Worm (Caenorhabditis elegans) whole organism, young adult: ENCODE results near the gene ceh-24.

ENCODE experiments used
- B0035.1 ChIP-seq: sonication (generic microtip); optimal IDR thresholded peaks from 2 replicates; lab custom pipeline; 2016; ENCODE audit warnings: missing genetic modification characterization, mild to moderate bottlenecking, missing compliant biosample characterization, missing genotype, missing genetic modification reagents
- F49E8.2 ChIP-seq: sonication (generic microtip); optimal IDR thresholded peaks from 3 replicates; lab custom pipeline; 2017; ENCODE audit warnings: missing genetic modification characterization, mild to moderate bottlenecking, missing compliant biosample characterization, antibody characterized with exemption, moderate library complexity; ENCODE audit not compliant: insufficient read depth
- F52B5.7 ChIP-seq: sonication (generic microtip); optimal IDR thresholded peaks from 2 replicates; lab custom pipeline; 2016; ENCODE audit warnings: mild to moderate bottlenecking, missing genetic modification characterization, missing compliant biosample characterization
- F55B11.4 ChIP-seq: sonication (generic microtip); optimal IDR thresholded peaks from 2 replicates; lab custom pipeline; 2016; ENCODE audit warnings: missing compliant biosample characterization, missing genetic modification characterization, borderline replicate concordance; ENCODE audit not compliant: insufficient read depth
- F57A8.1 ChIP-seq: fragments of 200-800 bp; sonication (Bioruptor generic); optimal IDR thresholded peaks from 2 replicates; lab custom pipeline; 2018; ENCODE audit warnings: mild to moderate bottlenecking, missing genetic modification characterization, moderate library complexity, missing compliant biosample characterization
- F57C9.4 ChIP-seq: sonication (generic microtip); optimal IDR thresholded peaks from 2 replicates; lab custom pipeline; 2017; ENCODE audit warnings: mild to moderate bottlenecking, missing genetic modification characterization, missing compliant biosample characterization
- K12H6.12 ChIP-seq: fragments of 200-800 bp; sonication (Bioruptor generic); optimal IDR thresholded peaks from 2 replicates; lab custom pipeline; 2018; ENCODE audit warnings: mild to moderate bottlenecking, missing genetic modification characterization, missing compliant biosample characterization
- T26A5.8 ChIP-seq: sonication (generic microtip); optimal IDR thresholded peaks from 2 replicates; lab custom pipeline; 2016; ENCODE audit warnings: missing genetic modification characterization, missing compliant biosample characterization
- Y56A3A.18 ChIP-seq: fragments of 200-800 bp; sonication (Bioruptor generic); IDR thresholded peaks from 2 replicates; pipeline ENCODE4 v1.3.6; 2022; ENCODE audit warnings: missing genetic modification reagents, missing genetic modification characterization, missing compliant biosample characterization
- ZK185.1 ChIP-seq: sonication (generic microtip); optimal IDR thresholded peaks from 2 replicates; lab custom pipeline; 2016; ENCODE audit warnings: mild to moderate bottlenecking, missing genetic modification characterization, missing compliant biosample characterization; ENCODE audit not compliant: poor library complexity, severe bottlenecking
- ama-1 ChIP-seq, 3 experiments: fragments of 150-350 bp in 1 of 3; sonication (generic microtip) in 2 of 3; optimal IDR thresholded peaks; 2 replicates each; lab custom pipeline; 2014 to 2018; ENCODE audit warnings: missing biosample characterization in 2 of 3, missing genetic modification characterization in 2 of 3, missing genetic modification reagents in 2 of 3
- aptf-2 ChIP-seq: fragments of 200-800 bp; sonication (Bioruptor generic); conservative IDR thresholded peaks from 2 replicates; pipeline ENCODE4 v1.3.6; 2022; ENCODE audit warnings: missing genetic modification reagents, missing genetic modification characterization, missing compliant biosample characterization
- aptf-3 ChIP-seq: fragments of 200-800 bp; sonication (Bioruptor generic); IDR thresholded peaks from 2 replicates; pipeline ENCODE4 v1.3.6; 2022; ENCODE audit warnings: missing genetic modification characterization, missing compliant biosample characterization
- attf-3 ChIP-seq: fragments of 200-800 bp; sonication (Bioruptor generic); conservative IDR thresholded peaks from 2 replicates; pipeline ENCODE4 v1.3.6; 2022; ENCODE audit warnings: missing genetic modification reagents, missing genetic modification characterization, missing compliant biosample characterization
- bed-2 ChIP-seq: fragments of 200-800 bp; sonication (Bioruptor generic); IDR thresholded peaks from 2 replicates; pipeline ENCODE4 v1.3.6; 2022; ENCODE audit warnings: missing genetic modification reagents, missing genetic modification characterization, missing compliant biosample characterization
- cebp-1 ChIP-seq, 2 experiments: fragments of 200-800 bp in 1 of 2; sonication (Bioruptor generic) in 1 of 2; sonication (generic microtip) in 1 of 2; IDR thresholded peaks in 1 of 2; optimal IDR thresholded peaks in 1 of 2; 2 replicates each; pipeline versions ENCODE4 v1.3.6 to Lab custom; 2017 to 2022; ENCODE audit warnings: missing compliant biosample characterization in 2 of 2, missing genetic modification characterization in 2 of 2, mild to moderate bottlenecking in 1 of 2, missing genetic modification reagents in 1 of 2, moderate library complexity in 1 of 2
- cebp-2 ChIP-seq: fragments of 200-800 bp; sonication (Bioruptor generic); IDR thresholded peaks from 2 replicates; pipeline ENCODE4 v1.3.6; 2022; ENCODE audit warnings: missing genetic modification characterization, missing compliant biosample characterization
- ceh-27 ChIP-seq: fragments of 200-800 bp; sonication (Bioruptor generic); optimal IDR thresholded peaks from 2 replicates; lab custom pipeline; 2018; ENCODE audit warnings: mild to moderate bottlenecking, missing genetic modification characterization, moderate library complexity, missing compliant biosample characterization
- ceh-58 ChIP-seq: fragments of 200-800 bp; sonication (Bioruptor generic); IDR thresholded peaks from 2 replicates; pipeline ENCODE4 v1.3.6; 2022; ENCODE audit warnings: missing genetic modification characterization, missing compliant biosample characterization
- chd-7 ChIP-seq: sonication (generic microtip); optimal IDR thresholded peaks from 2 replicates; lab custom pipeline; 2016; ENCODE audit warnings: mild to moderate bottlenecking, missing genetic modification characterization, moderate library complexity, missing compliant biosample characterization
- efl-1 ChIP-seq: fragments of 150-350 bp; optimal IDR thresholded peaks from 2 replicates; lab custom pipeline; 2014; ENCODE audit warnings: missing biosample characterization, missing genetic modification reagents, missing genetic modification characterization
- egl-44 ChIP-seq: fragments of 200-800 bp; sonication (Bioruptor generic); IDR thresholded peaks from 2 replicates; pipeline ENCODE4 v1.3.6; 2022; ENCODE audit warnings: missing genetic modification reagents, missing genetic modification characterization, missing compliant biosample characterization
- fkh-3 ChIP-seq: sonication (generic microtip); optimal IDR thresholded peaks from 2 replicates; lab custom pipeline; 2016; ENCODE audit warnings: mild to moderate bottlenecking, missing genetic modification characterization, missing compliant biosample characterization
- lsl-1 ChIP-seq: fragments of 200-800 bp; sonication (Bioruptor generic); optimal IDR thresholded peaks from 2 replicates; lab custom pipeline; 2018; ENCODE audit warnings: mild to moderate bottlenecking, missing genetic modification characterization, moderate library complexity, missing compliant biosample characterization
- madf-8 ChIP-seq: fragments of 200-800 bp; sonication (Bioruptor generic); conservative IDR thresholded peaks from 2 replicates; pipeline ENCODE4 v1.3.6; 2022; ENCODE audit warnings: missing genetic modification reagents, missing genetic modification characterization, missing compliant biosample characterization
- mxl-1 ChIP-seq: sonication (generic microtip); optimal IDR thresholded peaks from 2 replicates; lab custom pipeline; 2016; ENCODE audit warnings: missing genetic modification characterization, missing compliant biosample characterization
- nfya-1 ChIP-seq: sonication (generic microtip); optimal IDR thresholded peaks from 2 replicates; lab custom pipeline; 2017; ENCODE audit warnings: antibody characterized with exemption, missing compliant biosample characterization, missing genetic modification characterization, borderline replicate concordance; ENCODE audit not compliant: insufficient read depth
- nhr-120 ChIP-seq: fragments of 200-800 bp; sonication (Bioruptor generic); IDR thresholded peaks from 2 replicates; pipeline ENCODE4 v1.3.6; 2022; ENCODE audit warnings: missing genetic modification characterization, missing compliant biosample characterization
- nhr-179 ChIP-seq: sonication (generic microtip); optimal IDR thresholded peaks from 2 replicates; lab custom pipeline; 2016; ENCODE audit warnings: mild to moderate bottlenecking, missing genetic modification characterization, missing compliant biosample characterization
- pha-4 ChIP-seq: fragments of 150-350 bp; sonication (generic microtip); optimal IDR thresholded peaks from 2 replicates; lab custom pipeline; 2014; ENCODE audit warnings: missing biosample characterization, missing genetic modification reagents, missing genetic modification characterization
- repo-1 ChIP-seq: sonication (generic microtip); optimal IDR thresholded peaks from 2 replicates; lab custom pipeline; 2017; ENCODE audit warnings: mild to moderate bottlenecking, missing genetic modification characterization, missing compliant biosample characterization
- snpc-1.1 ChIP-seq: sonication (generic microtip); optimal IDR thresholded peaks from 2 replicates; lab custom pipeline; 2017; ENCODE audit warnings: missing genetic modification characterization, mild to moderate bottlenecking, missing compliant biosample characterization, antibody characterized with exemption, moderate library complexity, missing genotype, missing genetic modification reagents; ENCODE audit not compliant: insufficient read depth
- snpc-1.3 ChIP-seq: sonication (generic microtip); optimal IDR thresholded peaks from 2 replicates; lab custom pipeline; 2017; ENCODE audit warnings: missing genetic modification characterization, mild to moderate bottlenecking, missing compliant biosample characterization, antibody characterized with exemption, moderate library complexity, missing genotype, missing genetic modification reagents; ENCODE audit not compliant: insufficient read depth
- somi-1 ChIP-seq: fragments of 200-800 bp; sonication (Bioruptor generic); optimal IDR thresholded peaks from 2 replicates; lab custom pipeline; 2018; ENCODE audit warnings: mild to moderate bottlenecking, missing genetic modification characterization, missing compliant biosample characterization
- tlf-1 ChIP-seq: fragments of 200-800 bp; sonication (Bioruptor generic); optimal IDR thresholded peaks from 2 replicates; lab custom pipeline; 2018; ENCODE audit warnings: mild to moderate bottlenecking, missing genetic modification characterization, missing compliant biosample characterization
- unc-130 ChIP-seq: sonication (generic microtip); optimal IDR thresholded peaks from 2 replicates; lab custom pipeline; 2016; ENCODE audit warnings: missing genetic modification reagents, missing genetic modification characterization, missing compliant biosample characterization
- unc-62 ChIP-seq: fragments of 150-350 bp; optimal IDR thresholded peaks from 2 replicates; lab custom pipeline; 2014; ENCODE audit warnings: missing biosample characterization, missing genetic modification reagents, missing genetic modification characterization
- xnd-1 ChIP-seq: sonication (generic microtip); optimal IDR thresholded peaks from 2 replicates; lab custom pipeline; 2016; ENCODE audit warnings: missing genotype, missing genetic modification reagents, missing genetic modification characterization, missing compliant biosample characterization
- ztf-28 ChIP-seq: fragments of 200-800 bp; sonication (Bioruptor generic); IDR thresholded peaks from 2 replicates; pipeline ENCODE4 v1.3.6; 2022; ENCODE audit warnings: missing genetic modification reagents, missing genetic modification characterization, missing compliant biosample characterization

The ceh-24 gene

DNA sequence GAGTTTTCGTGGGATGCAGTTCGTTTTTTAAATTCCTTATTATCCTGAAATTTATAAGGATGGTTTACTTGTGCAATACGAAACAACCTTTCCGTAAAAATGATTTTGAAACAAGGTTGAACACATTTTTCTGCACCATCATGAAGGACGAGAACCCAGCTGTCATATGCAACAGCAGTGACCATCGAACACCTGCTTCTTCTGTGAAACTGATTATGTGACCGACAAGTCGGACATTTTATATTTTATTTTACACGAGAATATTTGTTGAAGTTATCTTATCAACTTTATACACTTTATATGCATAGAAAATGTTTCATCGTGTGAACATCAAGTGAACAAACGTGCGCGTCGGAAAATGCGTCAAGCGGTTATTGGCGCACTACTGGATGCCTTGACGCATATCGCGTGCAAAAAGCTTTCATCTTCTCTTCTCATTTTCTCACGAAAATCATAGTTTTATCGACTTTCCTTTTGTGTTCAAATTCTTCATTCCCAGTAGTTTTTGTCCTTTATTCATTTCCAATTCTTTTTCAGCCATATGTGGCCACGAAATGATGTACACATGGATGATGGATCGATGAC, 5.9 kb downstream of the ceh-24 start, which contains the start of gene sel-10 (continued):
- TF ChIP-seq unc-130 (no peak), lsl-1 (peak; percentile 43), madf-8 (GFP tag; lab: Robert Waterston, UW) (0 out of 2 replicates have a peak, but pooled peaks have one; percentile 13), fkh-3 (tag; lab: Kevin White, UChicago) (no peak), ceh-58 (GFP tag; lab: Robert Waterston, UW) (no peak), pha-4 (tag; lab: Kevin White, UChicago) (no peak), egl-44 (GFP tag; lab: Robert Waterston, UW) (no peak), nhr-179 (tag; lab: Kevin White, UChicago) (no peak), efl-1 (GFP tag; lab: Kevin White, UChicago) (peak; percentile 15), mxl-1 (no peak), chd-7 (no peak), cebp-1 (GFP tag; IDR thresholded peaks at IDR 0.05; lab: Robert Waterston, UW) (no peak), cebp-1 (tag; optimal IDR thresholded peaks at IDR 0.05; lab: Kevin White, UChicago) (no peak), somi-1 (GFP tag; lab: Kevin White, UChicago) (no peak), ama-1 (optimal IDR thresholded peaks at IDR 0.05; lab: Kevin White, UChicago) (no peak), ama-1 (GFP tag; optimal IDR thresholded peaks at IDR 0.05; lab: Kevin White, UChicago) (no peak), xnd-1 (tag; lab: Kevin White, UChicago) (no peak), nfya-1 (tag; lab: Kevin White, UChicago) (no peak), F52B5.7 (tag; lab: Kevin White, UChicago) (no peak), ZK185.1 (tag; lab: Kevin White, UChicago) (peak; percentile 67)

DNA sequence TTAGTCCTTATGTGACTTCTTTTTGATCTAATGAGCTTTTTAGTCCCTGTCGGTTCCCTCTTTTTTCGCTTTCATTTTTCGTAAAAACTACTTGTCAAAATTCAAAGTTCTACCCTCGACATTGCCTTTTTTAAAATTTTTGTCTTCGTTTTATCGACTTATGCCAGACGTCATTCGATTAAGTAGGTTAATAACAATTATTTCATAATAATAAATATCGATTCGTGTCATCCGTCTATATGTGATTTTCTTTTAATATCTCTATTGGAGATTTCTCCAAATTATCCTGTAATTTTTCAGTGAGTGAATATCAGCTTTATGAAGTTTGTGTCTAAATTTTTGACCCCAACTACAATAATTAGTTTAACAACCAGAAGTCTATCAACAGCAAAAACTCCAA, 9.7 kb downstream of the ceh-24 start, which contains the start of gene hpo-31:
Gene hpo-31, plus strand, starts transcription at position 301 of the 400 bp plus-strand sequence.
- TF ChIP-seq nhr-120 (no peak), snpc-1.1 (tag; lab: Kevin White, UChicago) (no peak), attf-3 (GFP tag; lab: Robert Waterston, UW) (no peak), aptf-2 (GFP tag; lab: Robert Waterston, UW) (no peak)
- TF ChIP-seq, all 124 proteins: peak for 0

DNA sequence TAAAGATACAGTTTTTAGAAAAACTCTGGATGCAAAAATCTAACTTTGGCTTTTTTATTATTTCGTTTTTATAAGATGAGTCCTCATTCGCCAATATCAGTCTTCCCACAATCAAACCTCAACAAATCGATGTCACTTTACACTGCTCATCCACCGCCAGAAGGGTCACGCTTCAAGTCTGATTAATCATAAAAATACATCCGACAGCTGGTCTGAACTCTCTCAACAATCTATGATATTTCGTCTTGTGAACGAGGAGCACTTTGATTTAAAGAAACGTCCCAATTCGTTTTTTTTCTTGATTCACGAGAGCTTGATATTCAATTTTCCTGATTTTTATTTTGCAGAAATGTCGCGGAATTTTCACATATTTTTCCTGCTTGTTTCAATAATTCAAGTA, 14.9 kb downstream of the ceh-24 start, which contains the start of gene nrf-5:
Gene nrf-5, plus strand, starts transcription at position 348 of the 400 bp plus-strand sequence.
- TF ChIP-seq tlf-1 (GFP tag; lab: Kevin White, UChicago) = no peak
- TF ChIP-seq Y56A3A.18 (GFP tag; lab: Robert Waterston, UW) = no peak
- no peak for TF ChIP-seq aptf-3 (GFP tag; lab: Robert Waterston, UW)
- no peak for TF ChIP-seq B0035.1
- no peak for TF ChIP-seq F55B11.4
- no peak for TF ChIP-seq K12H6.12
- TF ChIP-seq repo-1 (tag; lab: Kevin White, UChicago) = no peak
- no peak for TF ChIP-seq ztf-28 (GFP tag; lab: Robert Waterston, UW)
- TF ChIP-seq ceh-27 (GFP tag; lab: Kevin White, UChicago) = no peak
- no peak for TF ChIP-seq T26A5.8 (tag; lab: Kevin White, UChicago)
- TF ChIP-seq F57C9.4 (tag; lab: Kevin White, UChicago) = no peak
- TF ChIP-seq pha-4 (tag; lab: Kevin White, UChicago) = no peak
- no peak for TF ChIP-seq snpc-1.3 (tag; lab: Kevin White, UChicago)
- no peak for TF ChIP-seq F49E8.2
- no peak for TF ChIP-seq ZK185.1 (tag; lab: Kevin White, UChicago)
- no peak for TF ChIP-seq F57A8.1 (GFP tag; lab: Kevin White, UChicago)
- no peak for TF ChIP-seq cebp-2 (GFP tag; lab: Robert Waterston, UW)
- TF ChIP-seq unc-62 = no peak
- no peak for TF ChIP-seq bed-2 (GFP tag; lab: Robert Waterston, UW)
- no peak for TF ChIP-seq aptf-2 (GFP tag; lab: Robert Waterston, UW)
